Worm (Caenorhabditis elegans): ENCODE data around the gene agxt-1.

The agxt-1 gene

ce11 chrII:8845932-8846331, 534 bp downstream of the agxt-1 start:
- no peak for TF ChIP-seq spr-1 (tag; optimal IDR thresholded peaks at IDR 0.05)
- TF ChIP-seq mdl-1 (tag; optimal IDR thresholded peaks at IDR 0.05), result peak in 1 of 2 experiments; percentile 42
- peak; percentile 57 for TF ChIP-seq hlh-11 (tag; optimal IDR thresholded peaks at IDR 0.05)
- no peak for TF ChIP-seq F10B5.3 (tag; optimal IDR thresholded peaks at IDR 0.05)
- TF ChIP-seq pqm-1 (tag; optimal IDR thresholded peaks at IDR 0.05), result no peak
- peak; percentile 62 for TF ChIP-seq nhr-28 (tag; optimal IDR thresholded peaks at IDR 0.05)
- peak; percentile 47 for TF ChIP-seq hlh-30 (tag; optimal IDR thresholded peaks at IDR 0.05; ENCODE audit: insufficient read depth)
- no peak for TF ChIP-seq daf-8 (GFP tag; IDR thresholded peaks at IDR 0.05)
- no peak for TF ChIP-seq ctbp-1 (GFP tag; IDR thresholded peaks at IDR 0.05)
- no peak for TF ChIP-seq lsy-2 (tag; optimal IDR thresholded peaks at IDR 0.05)

- TF ChIP-seq lir-3 (tag; optimal IDR thresholded peaks at IDR 0.05) (no peak), ceh-44 (GFP tag; IDR thresholded peaks at IDR 0.05) (no peak), hlh-30 (tag; optimal IDR thresholded peaks at IDR 0.05; ENCODE audit: insufficient read depth) (no peak), nhr-28 (tag; optimal IDR thresholded peaks at IDR 0.05) (no peak), unc-62 (GFP tag; optimal IDR thresholded peaks at IDR 0.05 in 1 of 2) (peak in 1 of 2 experiments; percentile 53), unc-62 (tag; optimal IDR thresholded peaks at IDR 0.05) (no peak), madf-5 (GFP tag; IDR thresholded peaks at IDR 0.05) (no peak), fos-1 (tag; optimal IDR thresholded peaks at IDR 0.05) (no peak), aha-1 (tag) (peak; percentile 63), mep-1 (tag; optimal IDR thresholded peaks at IDR 0.05) (no peak), mdt-29 (GFP tag; IDR thresholded peaks at IDR 0.05) (no peak), mes-2 (tag; optimal IDR thresholded peaks at IDR 0.05; ENCODE audit: poor library complexity, severe bottlenecking) (no peak), egl-43 (GFP tag; IDR thresholded peaks at IDR 0.05) (no peak), spr-3 (GFP tag; optimal IDR thresholded peaks at IDR 0.05) (no peak)
Measured at ce11 chrII:8848984-8849383, 3.6 kb downstream of the agxt-1 start.

DNA sequence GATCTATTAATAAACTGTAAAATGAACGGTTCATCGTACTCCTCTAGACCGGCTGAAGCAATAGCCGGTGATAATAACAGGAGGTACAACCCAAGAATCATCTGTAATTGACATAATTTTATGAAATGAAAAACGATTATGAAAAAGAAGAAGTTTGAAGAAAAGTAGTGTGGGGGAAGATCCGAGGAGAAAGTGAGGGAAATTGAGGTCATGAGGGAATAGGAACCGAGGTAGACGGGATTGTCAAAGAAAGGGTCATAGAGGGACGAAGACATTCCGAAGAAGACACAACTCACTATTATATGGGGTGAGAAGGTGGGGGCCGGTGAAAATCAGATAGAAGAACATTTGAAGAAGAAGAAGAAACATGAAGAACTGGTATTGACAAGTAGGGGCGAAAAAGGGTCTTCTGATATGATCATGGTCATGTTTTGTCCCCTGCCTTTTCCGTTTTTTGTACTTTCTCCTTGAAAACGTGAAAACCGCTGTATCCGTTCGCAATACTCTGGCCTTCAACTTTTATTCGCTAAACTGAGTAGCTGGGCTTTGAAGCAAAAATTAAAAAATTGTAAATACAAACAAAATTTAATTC, 6.7 kb downstream of the agxt-1 start, which contains the start of gene oac-46:
oac-46 (minus strand) TSS at position 101 of the 592 bp plus-strand sequence.
- TF ChIP-seq ceh-82 (tag; optimal IDR thresholded peaks at IDR 0.05) (no peak), nhr-25 (tag; optimal IDR thresholded peaks at IDR 0.05; ENCODE audit: borderline replicate concordance, insufficient read depth) (peak; percentile 44), lir-3 (tag; optimal IDR thresholded peaks at IDR 0.05) (no peak), gei-8 (GFP tag; optimal IDR thresholded peaks at IDR 0.05) (no peak), pqm-1 (tag; optimal IDR thresholded peaks at IDR 0.05) (no peak), madf-5 (GFP tag; IDR thresholded peaks at IDR 0.05) (no peak), unc-62 (GFP tag; optimal IDR thresholded peaks at IDR 0.05 in 1 of 2) (peak in 1 of 2 experiments; percentile 8), unc-62 (tag; optimal IDR thresholded peaks at IDR 0.05) (no peak), rbr-2 (tag; optimal IDR thresholded peaks at IDR 0.05) (no peak), ceh-28 (tag; optimal IDR thresholded peaks at IDR 0.05) (no peak), arid-1 (GFP tag; conservative IDR thresholded peaks at IDR 0.05) (no peak), F44E2.7 (GFP tag; IDR thresholded peaks at IDR 0.05) (no peak), zip-11 (GFP tag; IDR thresholded peaks at IDR 0.05) (no peak), daf-12 (tag; optimal IDR thresholded peaks at IDR 0.05) (no peak), zip-2 (tag; optimal IDR thresholded peaks at IDR 0.05) (no peak), nhr-28 (tag; optimal IDR thresholded peaks at IDR 0.05) (peak; percentile 21), T26A8.4 (GFP tag; IDR thresholded peaks at IDR 0.05) (no peak), Y5F2A.4 (GFP tag; optimal IDR thresholded peaks at IDR 0.05) (no peak), aly-2 (tag; optimal IDR thresholded peaks at IDR 0.05) (no peak), mep-1 (tag; optimal IDR thresholded peaks at IDR 0.05) (peak; percentile 19), ztf-11 (tag; optimal IDR thresholded peaks at IDR 0.05) (no peak), spr-3 (GFP tag; optimal IDR thresholded peaks at IDR 0.05) (no peak), dmd-9 (GFP tag; IDR thresholded peaks at IDR 0.05) (no peak), D1046.2 (GFP tag; IDR thresholded peaks at IDR 0.05) (no peak)
